Worm (Caenorhabditis elegans) whole organism, L1 larva: Measurements from ENCODE around the gene F23H11.4.

Source experiments
- ama-1 ChIP-seq: fragments of 150-350 bp; optimal IDR thresholded peaks from 2 replicates; lab custom pipeline; 2014
- lin-13 ChIP-seq: fragments of 150-350 bp; optimal IDR thresholded peaks from 2 replicates; lab custom pipeline; 2014; ENCODE audit warnings: missing biosample characterization, missing genetic modification reagents, missing genetic modification characterization
- lin-39 ChIP-seq: fragments of 150-350 bp; optimal IDR thresholded peaks from 2 replicates; lab custom pipeline; 2014; ENCODE audit warnings: missing biosample characterization, missing genetic modification reagents, missing genetic modification characterization
- lir-3 ChIP-seq: sonication (generic microtip); optimal IDR thresholded peaks from 2 replicates; lab custom pipeline; 2016; ENCODE audit warnings: mild to moderate bottlenecking, missing genetic modification characterization, moderate library complexity, missing compliant biosample characterization; ENCODE audit not compliant: poor library complexity
- nhr-28 ChIP-seq: fragments of 150-350 bp; optimal IDR thresholded peaks from 2 replicates; lab custom pipeline; 2014; ENCODE audit warnings: missing biosample characterization, missing genetic modification characterization
- pag-3 ChIP-seq: sonication (generic microtip); optimal IDR thresholded peaks from 2 replicates; lab custom pipeline; 2017; ENCODE audit warnings: missing genetic modification characterization, mild to moderate bottlenecking, missing compliant biosample characterization, antibody characterized with exemption, borderline replicate concordance; ENCODE audit not compliant: insufficient read depth
- pqm-1 ChIP-seq: sonication (generic microtip); optimal IDR thresholded peaks from 3 replicates; lab custom pipeline; 2017; ENCODE audit warnings: missing biosample characterization, missing genetic modification characterization

DNA sequence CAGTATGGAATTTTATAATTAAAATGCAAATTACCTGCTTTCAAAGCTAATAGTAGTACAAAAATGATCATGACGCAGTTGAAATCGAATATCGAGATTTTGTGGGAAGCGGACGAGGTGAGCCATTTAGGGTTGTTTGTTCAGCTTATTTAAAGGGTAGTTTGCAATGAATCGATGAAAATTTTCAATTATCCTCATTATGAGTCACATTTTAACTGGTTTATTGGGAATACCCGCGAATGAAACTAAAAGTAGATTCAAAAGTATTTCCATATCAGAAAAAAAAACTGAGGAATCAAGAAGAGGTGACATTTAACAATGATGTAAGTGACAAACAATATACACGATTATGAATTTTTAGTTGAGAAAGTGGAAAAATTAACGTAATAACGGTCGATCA is 12.0 kb upstream of the F23H11.4 start, which contains the start of gene F23H11.7:
- TF ChIP-seq pag-3 (tag; lab: Kevin White, UChicago) (no peak), ama-1 (lab: Kevin White, UChicago) (no peak), lir-3 (tag; lab: Kevin White, UChicago) (no peak), pqm-1 (tag; lab: Kevin White, UChicago) (no peak), lin-39 (no peak), nhr-28 (tag; lab: Kevin White, UChicago) (no peak), lin-13 (GFP tag; lab: Kevin White, UChicago) (no peak)
